Fruit fly (Drosophila melanogaster) whole organism, prepupa: Measurements from ENCODE around the gene Tsp26A.

Experiments
- CG11902 ChIP-seq: fragments of 200-800 bp; sonication (Bioruptor generic); optimal IDR thresholded peaks from 3 replicates; lab custom pipeline; 2016; ENCODE audit warnings: missing biosample characterization, missing genetic modification characterization
- CG16779 ChIP-seq: fragments of 200-800 bp; sonication (Bioruptor generic); optimal IDR thresholded peaks from 3 replicates; lab custom pipeline; 2017; ENCODE audit warnings: missing biosample characterization, mild to moderate bottlenecking, missing genetic modification characterization
- CG6163 ChIP-seq: fragments of 200-800 bp; sonication (Bioruptor generic); IDR thresholded peaks from 3 replicates; pipeline ENCODE4 v1.3.6; 2022; ENCODE audit warnings: missing biosample characterization, missing genetic modification characterization
- CG6854 ChIP-seq: fragments of 200-800 bp; sonication (Bioruptor generic); optimal IDR thresholded peaks from 2 replicates; lab custom pipeline; 2017; ENCODE audit warnings: missing biosample characterization, mild to moderate bottlenecking, missing genetic modification characterization
- CG7368 ChIP-seq: fragments of 200-800 bp; sonication (Bioruptor generic); optimal IDR thresholded peaks from 3 replicates; lab custom pipeline; 2016; ENCODE audit warnings: missing biosample characterization, missing genetic modification characterization
- CG8319 ChIP-seq: fragments of 200-800 bp; sonication (Bioruptor generic); optimal IDR thresholded peaks from 3 replicates; lab custom pipeline; 2016; ENCODE audit warnings: missing biosample characterization, missing genetic modification characterization
- Eip93F ChIP-seq: fragments of 200-800 bp; sonication (Bioruptor generic); optimal IDR thresholded peaks from 2 replicates; lab custom pipeline; 2016; ENCODE audit warnings: missing biosample characterization, mild to moderate bottlenecking, missing genetic modification characterization
- Ets96B ChIP-seq: fragments of 200-800 bp; optimal IDR thresholded peaks from 2 replicates; lab custom pipeline; 2019; ENCODE audit warnings: missing biosample characterization, mild to moderate bottlenecking, missing genetic modification characterization, moderate library complexity
- Hr39 ChIP-seq: fragments of 200-800 bp; sonication (Bioruptor generic); optimal IDR thresholded peaks from 2 replicates; lab custom pipeline; 2016; ENCODE audit warnings: missing biosample characterization, missing genetic modification characterization
- Lpt ChIP-seq: fragments of 200-800 bp; sonication (Bioruptor generic); optimal IDR thresholded peaks from 3 replicates; lab custom pipeline; 2016; ENCODE audit warnings: missing biosample characterization, missing genetic modification characterization
- Sox102F ChIP-seq: fragments of 200-800 bp; sonication (Bioruptor generic); optimal IDR thresholded peaks from 2 replicates; lab custom pipeline; 2016; ENCODE audit warnings: missing biosample characterization, mild to moderate bottlenecking, missing genetic modification characterization
- topi ChIP-seq: fragments of 200-800 bp; sonication (Bioruptor generic); optimal IDR thresholded peaks from 3 replicates; lab custom pipeline; 2016; ENCODE audit warnings: missing biosample characterization, missing genetic modification characterization

- no peak for TF ChIP-seq CG11902 (GFP tag; lab: Kevin White, UChicago)
- no peak for TF ChIP-seq topi
- TF ChIP-seq CG16779 (tag; lab: Kevin White, UChicago): no peak
- TF ChIP-seq Lpt (GFP tag; lab: Kevin White, UChicago): no peak
- TF ChIP-seq Sox102F: no peak
- no peak for TF ChIP-seq Eip93F (GFP tag; lab: Kevin White, UChicago)
- no peak for TF ChIP-seq CG6163 (GFP tag; lab: Robert Waterston, UW)
- TF ChIP-seq CG8319: no peak
- TF ChIP-seq CG7368 (GFP tag; lab: Kevin White, UChicago): no peak
- no peak for TF ChIP-seq Hr39 (GFP tag; lab: Kevin White, UChicago)
- TF ChIP-seq CG6854 (GFP tag; lab: Kevin White, UChicago): no peak
- TF ChIP-seq Ets96B (tag; lab: Kevin White, UChicago): no peak
Observed at dm6 chr2L:5964851-5965250, 35.2 kb upstream of the Tsp26A start, which contains the start of gene psd.
